Worm (Caenorhabditis elegans): ENCODE measurements around the gene B0410.1.

DNA sequence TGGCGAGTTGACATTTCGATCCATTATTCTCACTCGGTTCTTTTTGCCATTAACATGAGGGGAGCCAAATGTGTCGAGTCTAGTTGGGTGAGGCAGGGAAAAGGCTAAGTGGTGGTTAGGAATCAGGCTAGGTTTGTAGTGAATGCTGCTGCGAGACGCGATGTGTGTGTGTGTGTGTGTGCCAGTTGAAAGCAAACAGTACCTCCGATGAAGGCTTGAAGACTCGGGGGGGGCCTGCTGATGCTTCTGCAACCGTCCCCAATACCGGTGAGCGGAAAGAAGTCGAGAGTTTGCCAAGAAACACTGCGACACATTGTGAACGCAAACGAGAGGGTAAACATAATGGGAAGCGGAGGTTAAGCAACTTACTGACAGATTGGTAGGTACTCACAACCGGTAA lies 23.3 kb upstream of the B0410.1 start, which contains the start of gene F53B3.3:
- TF ChIP-seq dao-5 (tag; optimal IDR thresholded peaks at IDR 0.05) (no peak), him-1 (tag; optimal IDR thresholded peaks at IDR 0.05) (no peak)
